Fruit fly (Drosophila melanogaster): ENCODE results near the gene stnA.

dm6 chrX:23006925-23007324 lies 2.5 kb upstream of the stnA start:
- TF ChIP-seq usp (GFP tag; optimal IDR thresholded peaks at IDR 0.05) (no peak), OdsH (GFP tag; optimal IDR thresholded peaks at IDR 0.05) (no peak), br (GFP tag; optimal IDR thresholded peaks at IDR 0.05) (no peak), Jra (GFP tag; optimal IDR thresholded peaks at IDR 0.05) (no peak), Hnf4 (GFP tag; optimal IDR thresholded peaks at IDR 0.05) (no peak), Hr78 (GFP tag; optimal IDR thresholded peaks at IDR 0.05) (no peak), Myc (optimal IDR thresholded peaks at IDR 0.05) (no peak), tai (GFP tag; optimal IDR thresholded peaks at IDR 0.05) (no peak), Abd-B (GFP tag; optimal IDR thresholded peaks at IDR 0.05) (no peak), CG32264 (GFP tag; optimal IDR thresholded peaks at IDR 0.05) (no peak), HLH106 (tag; optimal IDR thresholded peaks at IDR 0.05) (no peak), Rel (GFP tag; optimal IDR thresholded peaks at IDR 0.05) (no peak), Rel (tag; optimal IDR thresholded peaks at IDR 0.05) (no peak), fru (GFP tag; optimal IDR thresholded peaks at IDR 0.05) (no peak)

Measured in whole organism, wandering third instar larva.